Fruit fly (Drosophila melanogaster): ENCODE results near the gene boil.

DNA sequence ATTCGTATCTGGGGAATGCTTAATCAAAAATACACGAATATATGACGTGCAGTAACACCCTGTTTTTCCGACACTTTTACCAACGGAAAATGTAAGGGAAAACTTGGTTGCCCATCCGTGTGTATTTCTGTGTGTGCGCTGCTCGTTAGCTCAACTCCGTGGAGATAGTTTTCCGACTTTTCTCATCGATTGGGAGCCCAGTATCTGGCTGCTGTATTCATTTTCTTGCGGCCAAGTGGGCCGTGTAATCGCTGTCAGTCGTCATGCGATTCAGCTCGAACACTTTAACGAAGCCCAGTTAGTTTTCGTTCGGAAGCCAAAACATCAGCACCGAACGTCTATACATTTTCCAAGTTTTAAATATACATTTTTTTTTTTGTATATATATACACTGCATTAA lies at the start of gene boil:
- TF ChIP-seq Dfd (GFP tag; optimal IDR thresholded peaks at IDR 0.05): no peak
- no peak for TF ChIP-seq sv (GFP tag; optimal IDR thresholded peaks at IDR 0.05)
- TF ChIP-seq usp (GFP tag; optimal IDR thresholded peaks at IDR 0.05): no peak
- TF ChIP-seq GATAd (GFP tag; optimal IDR thresholded peaks at IDR 0.05): no peak
- no peak for TF ChIP-seq fru (GFP tag; optimal IDR thresholded peaks at IDR 0.05)
- no peak for TF ChIP-seq Hr78 (GFP tag; optimal IDR thresholded peaks at IDR 0.05)
- no peak for TF ChIP-seq br (GFP tag; optimal IDR thresholded peaks at IDR 0.05)
- TF ChIP-seq Myc (optimal IDR thresholded peaks at IDR 0.05): no peak

Data from whole organism, wandering third instar larva.